Worm (Caenorhabditis elegans) whole organism, L2 larva: ENCODE results near the gene nhr-148.
"Not testable (repeated sequence)": the region's sequence is repeated elsewhere in the genome, so short reads cannot be mapped to it uniquely, and the experiment has no call there.

Experiments
- R02D3.7 ChIP-seq: fragments of 150-350 bp; optimal IDR thresholded peaks from 2 replicates; lab custom pipeline; 2014; ENCODE audit warnings: missing biosample characterization, missing genetic modification characterization
- ZK546.5 ChIP-seq: sonication (generic microtip); optimal IDR thresholded peaks from 2 replicates; lab custom pipeline; 2017; ENCODE audit warnings: missing biosample characterization, missing genetic modification characterization
- ama-1 ChIP-seq: fragments of 150-350 bp; optimal IDR thresholded peaks from 2 replicates; lab custom pipeline; 2018; ENCODE audit warnings: inconsistent platforms
- ceh-16 ChIP-seq: fragments of 150-350 bp; optimal IDR thresholded peaks from 2 replicates; lab custom pipeline; 2014; ENCODE audit warnings: missing biosample characterization, missing genetic modification characterization
- ceh-82 ChIP-seq: fragments of 150-350 bp; optimal IDR thresholded peaks from 2 replicates; lab custom pipeline; 2014; ENCODE audit warnings: missing biosample characterization, missing genetic modification characterization
- dmd-4 ChIP-seq: sonication (generic microtip); optimal IDR thresholded peaks from 2 replicates; lab custom pipeline; 2017; ENCODE audit warnings: missing biosample characterization, missing genetic modification characterization
- egl-27 ChIP-seq: sonication (generic microtip); optimal IDR thresholded peaks from 3 replicates; lab custom pipeline; 2017; ENCODE audit warnings: missing biosample characterization, missing genetic modification reagents, missing genetic modification characterization
- elt-1 ChIP-seq: fragments of 150-350 bp; optimal IDR thresholded peaks from 2 replicates; lab custom pipeline; 2014; ENCODE audit warnings: missing biosample characterization, missing genetic modification characterization
- elt-3 ChIP-seq: sonication (generic microtip); optimal IDR thresholded peaks from 2 replicates; lab custom pipeline; 2017; ENCODE audit warnings: missing biosample characterization, missing genetic modification characterization
- fos-1 ChIP-seq: fragments of 150-350 bp; optimal IDR thresholded peaks from 2 replicates; lab custom pipeline; 2014; ENCODE audit warnings: missing biosample characterization, missing genetic modification characterization
- gmeb-1 ChIP-seq: fragments of 150-350 bp; optimal IDR thresholded peaks from 2 replicates; lab custom pipeline; 2014; ENCODE audit warnings: missing biosample characterization, missing genetic modification characterization
- lin-11 ChIP-seq: fragments of 150-350 bp; sonication (generic microtip); optimal IDR thresholded peaks from 2 replicates; lab custom pipeline; 2014; ENCODE audit warnings: missing biosample characterization, missing genetic modification characterization, inconsistent platforms, mixed read lengths
- lin-39 ChIP-seq: fragments of 150-350 bp; optimal IDR thresholded peaks from 2 replicates; lab custom pipeline; 2014; ENCODE audit warnings: missing biosample characterization, missing genetic modification reagents, missing genetic modification characterization
- mab-5 ChIP-seq: fragments of 150-350 bp; optimal IDR thresholded peaks from 2 replicates; lab custom pipeline; 2014; ENCODE audit warnings: missing biosample characterization, missing genetic modification characterization
- mbf-1 ChIP-seq: sonication (generic microtip); optimal IDR thresholded peaks from 2 replicates; lab custom pipeline; 2017; ENCODE audit warnings: missing biosample characterization, missing genetic modification characterization
- mdl-1 ChIP-seq, 2 experiments: fragments of 150-350 bp in 1 of 2; sonication (generic microtip) in 1 of 2; optimal IDR thresholded peaks; 2 replicates each; lab custom pipeline; 2017; ENCODE audit warnings: missing biosample characterization in 2 of 2, missing genetic modification characterization in 2 of 2
- nhr-10 ChIP-seq: sonication (generic microtip); optimal IDR thresholded peaks from 2 replicates; lab custom pipeline; 2017; ENCODE audit warnings: missing biosample characterization, missing genetic modification characterization
- nhr-11 ChIP-seq: fragments of 150-350 bp; optimal IDR thresholded peaks from 2 replicates; lab custom pipeline; 2014; ENCODE audit warnings: missing biosample characterization, missing genetic modification characterization
- nhr-129 ChIP-seq: fragments of 150-350 bp; optimal IDR thresholded peaks from 2 replicates; lab custom pipeline; 2014; ENCODE audit warnings: missing biosample characterization, missing genetic modification characterization
- nhr-23 ChIP-seq: fragments of 150-350 bp; optimal IDR thresholded peaks from 2 replicates; lab custom pipeline; 2014; ENCODE audit warnings: missing biosample characterization, missing genetic modification reagents, missing genetic modification characterization
- nhr-237 ChIP-seq: fragments of 150-350 bp; optimal IDR thresholded peaks from 2 replicates; lab custom pipeline; 2014; ENCODE audit warnings: missing biosample characterization, missing genetic modification characterization
- nhr-25 ChIP-seq: fragments of 150-350 bp; sonication (generic microtip); optimal IDR thresholded peaks from 3 replicates; lab custom pipeline; 2014; ENCODE audit warnings: missing biosample characterization, missing genetic modification characterization
- nhr-6 ChIP-seq: fragments of 150-350 bp; optimal IDR thresholded peaks from 2 replicates; lab custom pipeline; 2014; ENCODE audit warnings: missing biosample characterization, missing genetic modification characterization
- peb-1 ChIP-seq: fragments of 150-350 bp; optimal IDR thresholded peaks from 2 replicates; lab custom pipeline; 2014; ENCODE audit warnings: missing biosample characterization, missing genetic modification characterization
- sem-4 ChIP-seq: fragments of 150-350 bp; optimal IDR thresholded peaks from 2 replicates; lab custom pipeline; 2014; ENCODE audit warnings: missing biosample characterization, missing genetic modification reagents, missing genetic modification characterization
- sma-9 ChIP-seq, 2 experiments: fragments of 150-350 bp in 1 of 2; sonication (generic microtip) in 1 of 2; optimal IDR thresholded peaks; 2 replicates each; lab custom pipeline; 2014 to 2016; ENCODE audit warnings: missing genetic modification characterization in 2 of 2, mild to moderate bottlenecking in 1 of 2, missing biosample characterization in 1 of 2, missing compliant biosample characterization in 1 of 2, missing genetic modification reagents in 1 of 2, moderate library complexity in 1 of 2
- unc-55 ChIP-seq: fragments of 150-350 bp; sonication (generic microtip); optimal IDR thresholded peaks from 3 replicates; lab custom pipeline; 2014; ENCODE audit warnings: missing biosample characterization, missing genetic modification reagents, missing genetic modification characterization
- unc-62 ChIP-seq: fragments of 150-350 bp; optimal IDR thresholded peaks from 2 replicates; lab custom pipeline; 2014; ENCODE audit warnings: missing biosample characterization, missing genetic modification reagents, missing genetic modification characterization
- ztf-1 ChIP-seq: fragments of 200-800 bp; sonication (Bioruptor generic); conservative IDR thresholded peaks from 2 replicates; pipeline ENCODE4 v1.3.6; 2022; ENCODE audit warnings: missing genetic modification characterization, missing compliant biosample characterization

Gene nhr-148

DNA sequence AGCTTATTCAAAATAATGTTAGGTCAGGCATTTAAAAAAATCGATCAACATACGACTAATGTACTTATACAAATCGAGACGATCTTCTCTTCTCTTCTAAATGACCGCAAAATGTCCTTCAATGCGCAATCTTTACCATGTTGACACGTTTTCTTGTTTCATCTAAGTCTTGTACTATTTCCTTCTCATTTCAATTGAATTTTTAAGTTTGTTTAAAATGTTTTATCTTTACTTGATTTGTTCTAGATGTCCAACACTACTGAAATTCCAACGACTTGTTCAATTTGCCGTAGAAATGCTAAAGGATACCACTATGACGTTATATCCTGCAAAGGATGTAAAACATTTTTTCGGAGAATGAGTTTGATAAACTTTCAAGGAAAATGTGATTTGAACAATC is at the start of gene nhr-148, which contains the start of gene nhr-263:
nhr-148 (plus strand) TSS at position 215 of the 400 bp plus-strand sequence.
nhr-263 (minus strand) TSS at position 101 of the 400 bp plus-strand sequence.
- TF ChIP-seq nhr-23 = no peak
- no peak for TF ChIP-seq gmeb-1 (tag; lab: Kevin White, UChicago)
- no peak for TF ChIP-seq nhr-237 (tag; lab: Kevin White, UChicago)
- peak; percentile 37 for TF ChIP-seq sma-9 (GFP tag; optimal IDR thresholded peaks at IDR 0.05; lab: Kevin White, UChicago)
- TF ChIP-seq sma-9 (tag; optimal IDR thresholded peaks at IDR 0.05; lab: Kevin White, UChicago) = no peak

DNA sequence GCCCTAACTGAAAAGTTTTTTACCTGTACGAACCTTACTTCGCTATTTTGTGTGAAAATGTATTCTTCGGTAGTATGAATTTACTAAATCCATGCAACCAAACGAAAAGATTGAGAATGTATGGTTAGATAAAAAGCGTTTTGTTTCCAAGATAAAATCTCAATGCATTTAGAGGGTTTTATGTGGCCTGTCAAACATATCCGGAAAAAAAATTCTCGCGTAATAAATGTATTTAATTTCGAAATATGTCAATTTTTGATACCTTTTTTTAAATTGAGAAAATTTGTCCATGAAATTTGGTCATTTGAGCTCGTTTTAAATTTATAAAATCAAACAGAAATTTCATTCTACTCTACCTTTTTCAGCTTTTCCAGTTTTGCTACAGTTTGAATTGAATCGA is 46.7 kb upstream of the nhr-148 start, which contains the start of gene F07G11.4:
F07G11.4 (minus strand) TSS at position 101 of the 400 bp plus-strand sequence.
- TF ChIP-seq ceh-82 (no peak), mdl-1 (tag; optimal IDR thresholded peaks at IDR 0.05; lab: Kevin White, UChicago) (no peak), unc-55 (GFP tag; lab: Kevin White, UChicago) (no peak), nhr-25 (tag; lab: Kevin White, UChicago) (no peak), egl-27 (tag; lab: Kevin White, UChicago) (no peak), R02D3.7 (tag; lab: Kevin White, UChicago) (no peak), nhr-10 (tag; lab: Kevin White, UChicago) (no peak), fos-1 (tag; lab: Kevin White, UChicago) (no peak)

DNA sequence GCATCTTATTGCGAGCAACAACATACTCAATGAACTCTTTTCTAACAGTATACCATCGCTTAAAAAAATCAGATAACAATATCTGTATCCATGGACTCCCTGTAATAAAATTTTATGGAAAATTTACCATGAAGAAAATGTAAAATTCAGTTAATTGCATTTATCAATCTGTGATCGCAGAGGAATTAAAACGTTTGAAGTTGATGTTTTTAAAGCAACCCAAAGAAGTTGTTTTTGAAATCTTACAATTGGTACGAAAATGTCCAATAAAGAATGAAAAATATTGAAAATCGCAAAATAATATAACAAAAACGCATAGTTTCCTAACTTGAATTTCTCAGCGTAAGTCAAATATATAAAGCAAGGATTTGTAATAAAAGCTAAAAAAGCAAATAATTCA is 44.7 kb upstream of the nhr-148 start, which contains the start of gene srj-32:
srj-32 (minus strand) TSS at position 101 of the 400 bp plus-strand sequence.
- TF ChIP-seq unc-62 (GFP tag; lab: Kevin White, UChicago) = no peak
- TF ChIP-seq sem-4 (tag; lab: Kevin White, UChicago) = no peak
- no peak for TF ChIP-seq unc-55 (GFP tag; lab: Kevin White, UChicago)
- no peak for TF ChIP-seq elt-3 (tag; lab: Kevin White, UChicago)
- TF ChIP-seq dmd-4 (tag; lab: Kevin White, UChicago) = no peak
- TF ChIP-seq R02D3.7 (tag; lab: Kevin White, UChicago) = no peak
- no peak for TF ChIP-seq nhr-23

DNA sequence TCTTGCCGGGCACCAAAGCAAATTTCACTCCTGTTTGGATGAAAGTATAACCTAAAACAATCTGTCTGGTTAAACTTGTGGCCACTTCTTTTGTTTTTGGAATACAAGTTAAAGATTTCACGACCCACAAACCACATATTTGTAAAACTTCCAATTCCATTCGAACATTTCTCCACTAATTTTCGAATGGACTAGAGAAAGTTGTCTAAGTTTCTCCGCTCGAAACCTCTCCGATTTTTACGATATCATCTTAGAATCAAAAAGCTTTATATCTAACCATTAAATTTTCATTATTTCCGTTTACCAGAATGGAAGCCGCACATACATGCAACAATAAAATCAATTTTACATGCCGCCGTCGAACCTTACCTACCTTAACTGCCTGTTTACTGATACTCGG is 43.5 kb upstream of the nhr-148 start, which contains the start of gene F07G11.3:
F07G11.3 (plus strand) TSS at position 301 of the 400 bp plus-strand sequence.
- TF ChIP-seq fos-1 (tag; lab: Kevin White, UChicago) = no peak
- no peak for TF ChIP-seq nhr-129
- TF ChIP-seq nhr-11 (tag; lab: Kevin White, UChicago) = no peak
- no peak for TF ChIP-seq nhr-25 (tag; lab: Kevin White, UChicago)
- no peak for TF ChIP-seq lin-39 (tag; lab: Kevin White, UChicago)
- TF ChIP-seq nhr-237 (tag; lab: Kevin White, UChicago) = no peak
- TF ChIP-seq ama-1 (lab: Kevin White, UChicago) = no peak
- TF ChIP-seq sem-4 (tag; lab: Kevin White, UChicago) = no peak
- TF ChIP-seq ceh-16 (tag; lab: Kevin White, UChicago) = no peak

DNA sequence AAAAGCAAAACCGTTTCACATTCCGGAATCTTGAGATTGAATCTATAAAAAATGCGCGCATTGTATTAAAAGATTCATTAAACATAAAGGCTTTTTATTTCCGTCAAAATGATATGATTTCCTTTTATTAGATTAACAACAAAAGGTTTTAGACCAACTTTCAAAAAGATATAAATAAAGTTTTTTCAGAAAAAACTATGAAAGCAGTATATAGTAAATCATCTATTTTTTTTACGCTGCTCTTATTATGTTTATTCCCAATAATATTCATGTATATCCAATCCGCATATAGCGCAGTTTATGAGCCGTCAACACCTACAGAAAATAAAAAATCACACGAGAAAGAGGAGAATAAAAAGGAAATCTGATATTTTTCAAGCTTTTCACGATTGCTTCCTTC is 37.5 kb upstream of the nhr-148 start, which contains the start of gene F07G11.2:
F07G11.2 (plus strand) TSS at position 301 of the 400 bp plus-strand sequence.
- TF ChIP-seq peb-1, nhr-25, mbf-1 (tag; lab: Kevin White, UChicago): not testable (repeated sequence)
- TF ChIP-seq, all 48 proteins: peak for 0; not testable (repeated sequence) for 48

DNA sequence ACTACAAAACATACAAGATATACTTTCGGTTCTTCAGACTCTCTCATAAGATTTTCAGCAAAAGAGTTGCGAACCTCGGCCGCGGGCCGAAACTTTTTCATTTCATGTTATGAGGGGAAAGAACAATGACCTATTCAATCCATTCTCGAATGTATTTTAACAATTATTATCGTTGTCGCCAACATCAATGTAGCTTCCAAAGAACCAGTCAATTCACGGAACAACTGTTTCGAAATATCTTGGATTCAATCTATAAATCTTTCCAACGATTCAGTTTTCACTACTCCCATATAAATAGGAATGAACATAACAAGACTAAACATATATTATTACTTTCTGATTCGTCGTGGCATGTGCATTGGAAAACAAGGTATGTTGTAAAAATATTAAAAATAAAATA is 34.9 kb upstream of the nhr-148 start, which contains the start of gene F07G11.1:
F07G11.1 (plus strand) TSS at position 301 of the 400 bp plus-strand sequence.
- TF ChIP-seq mab-5 (tag; lab: Kevin White, UChicago) = no peak

DNA sequence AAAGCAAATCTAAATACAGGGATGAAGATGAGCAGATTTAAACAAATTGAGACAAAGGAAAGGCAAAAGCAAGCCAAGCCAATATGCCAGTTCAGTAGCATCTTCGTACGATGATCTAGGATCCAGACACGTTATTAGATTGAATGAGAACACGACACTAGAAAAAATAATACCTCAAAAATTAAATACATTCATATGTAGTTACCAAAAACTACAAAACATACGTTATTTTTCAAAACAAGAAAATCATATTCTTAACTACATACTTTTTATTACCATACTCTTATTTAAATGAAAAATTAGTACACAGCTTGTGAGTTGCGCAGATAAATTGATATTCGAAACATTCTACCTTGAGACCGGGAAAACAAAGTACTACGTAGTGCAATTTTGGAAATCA is 28.7 kb upstream of the nhr-148 start, which contains the start of gene srx-6:
srx-6 (minus strand) TSS at position 101 of the 400 bp plus-strand sequence.
- TF ChIP-seq ztf-1 (no peak), unc-55 (GFP tag; lab: Kevin White, UChicago) (no peak), gmeb-1 (tag; lab: Kevin White, UChicago) (no peak), mbf-1 (tag; lab: Kevin White, UChicago) (no peak), ZK546.5 (tag; lab: Kevin White, UChicago) (no peak), elt-1 (no peak), fos-1 (tag; lab: Kevin White, UChicago) (no peak), lin-39 (tag; lab: Kevin White, UChicago) (no peak), lin-11 (tag; lab: Kevin White, UChicago) (no peak), sem-4 (tag; lab: Kevin White, UChicago) (no peak), nhr-129 (no peak), nhr-6 (tag; lab: Kevin White, UChicago) (no peak)
